Worm (Caenorhabditis elegans): Measurements from ENCODE around the gene jmjd-3.1.
"Not testable (repeated sequence)": the region's sequence is repeated elsewhere in the genome, so short reads cannot be mapped to it uniquely, and the experiment has no call there.

The jmjd-3.1 gene

ce11 chrX:8569159-8569558 lies 1.7 kb upstream of the jmjd-3.1 start (continued):
- TF ChIP-seq F16B12.6 (tag; optimal IDR thresholded peaks at IDR 0.05): no peak
- peak; percentile 19 for TF ChIP-seq nhr-71 (tag; optimal IDR thresholded peaks at IDR 0.05)
- no peak for TF ChIP-seq grh-1 (GFP tag; IDR thresholded peaks at IDR 0.05)
- TF ChIP-seq zip-4 (GFP tag; optimal IDR thresholded peaks at IDR 0.05): no peak
- TF ChIP-seq tbx-2 (tag; optimal IDR thresholded peaks at IDR 0.05): no peak
- peak; percentile 5 for TF ChIP-seq dsc-1 (tag; optimal IDR thresholded peaks at IDR 0.05)
- TF ChIP-seq hlh-17 (GFP tag; optimal IDR thresholded peaks at IDR 0.05; ENCODE audit: borderline replicate concordance): no peak
- TF ChIP-seq lin-13 (GFP tag; optimal IDR thresholded peaks at IDR 0.05): no peak
- TF ChIP-seq nhr-85 (tag): no peak
- TF ChIP-seq hpl-2 (GFP tag; optimal IDR thresholded peaks at IDR 0.05): no peak
- TF ChIP-seq nhr-20 (tag; optimal IDR thresholded peaks at IDR 0.05): no peak
- no peak for TF ChIP-seq isw-1 (GFP tag; IDR thresholded peaks at IDR 0.05)
- no peak for TF ChIP-seq sup-37 (GFP tag; optimal IDR thresholded peaks at IDR 0.05)
- no peak for TF ChIP-seq ceh-63 (GFP tag; optimal IDR thresholded peaks at IDR 0.05)
- no peak for TF ChIP-seq irx-1 (tag; optimal IDR thresholded peaks at IDR 0.05)
- no peak for TF ChIP-seq fkh-4 (tag; optimal IDR thresholded peaks at IDR 0.05; ENCODE audit: borderline replicate concordance)
- TF ChIP-seq mef-2 (tag; optimal IDR thresholded peaks at IDR 0.05): no peak
- no peak for TF ChIP-seq elt-2 (tag; optimal IDR thresholded peaks at IDR 0.05)
- TF ChIP-seq ama-1 (optimal IDR thresholded peaks at IDR 0.05): no peak
- no peak for TF ChIP-seq snpc-4 (tag; optimal IDR thresholded peaks at IDR 0.05)
- no peak for TF ChIP-seq pag-3 (tag; optimal IDR thresholded peaks at IDR 0.05; ENCODE audit: borderline replicate concordance, insufficient read depth)
- no peak for TF ChIP-seq nhr-12 (tag; optimal IDR thresholded peaks at IDR 0.05)
- no peak for TF ChIP-seq ceh-90 (tag; optimal IDR thresholded peaks at IDR 0.05)
- no peak for TF ChIP-seq nhr-77 (tag; optimal IDR thresholded peaks at IDR 0.05)
- peak; percentile 59 for TF ChIP-seq lin-14 (GFP tag; optimal IDR thresholded peaks at IDR 0.05)
- TF ChIP-seq dpl-1 (GFP tag; optimal IDR thresholded peaks at IDR 0.05): no peak
- no peak for TF ChIP-seq lin-39 (tag; optimal IDR thresholded peaks at IDR 0.05)
- no peak for TF ChIP-seq nhr-84 (tag; optimal IDR thresholded peaks at IDR 0.05)
- no peak for TF ChIP-seq nhr-28 (tag; optimal IDR thresholded peaks at IDR 0.05)
- peak; percentile 5 for TF ChIP-seq nhr-47 (tag; optimal IDR thresholded peaks at IDR 0.05)
- peak; percentile 14 for TF ChIP-seq snu-23 (GFP tag; optimal IDR thresholded peaks at IDR 0.05)
- no peak for TF ChIP-seq alr-1 (tag; optimal IDR thresholded peaks at IDR 0.05; ENCODE audit: borderline replicate concordance)
- TF ChIP-seq ceh-8 (GFP tag; optimal IDR thresholded peaks at IDR 0.05): no peak
- TF ChIP-seq skn-1 (tag; optimal IDR thresholded peaks at IDR 0.05): no peak
- no peak for TF ChIP-seq lsy-2 (tag; optimal IDR thresholded peaks at IDR 0.05)
- no peak for TF ChIP-seq tlp-1 (tag; optimal IDR thresholded peaks at IDR 0.05)
- no peak for TF ChIP-seq aly-2 (tag; optimal IDR thresholded peaks at IDR 0.05)
- TF ChIP-seq nhr-19 (GFP tag; conservative IDR thresholded peaks at IDR 0.05): no peak
- no peak for TF ChIP-seq efl-3 (GFP tag; optimal IDR thresholded peaks at IDR 0.05)
- TF ChIP-seq ets-5 (GFP tag; IDR thresholded peaks at IDR 0.05): no peak
- no peak for TF ChIP-seq egl-27 (tag; optimal IDR thresholded peaks at IDR 0.05)

- TF ChIP-seq efl-1 (optimal IDR thresholded peaks at IDR 0.05): not testable (repeated sequence)
- TF ChIP-seq efl-1 (GFP tag; optimal IDR thresholded peaks at IDR 0.05 in 1 of 2): peak in 1 of 2 experiments; percentile 5
Measured at ce11 chrX:8577824-8578223, 7.0 kb downstream of the jmjd-3.1 start.

DNA sequence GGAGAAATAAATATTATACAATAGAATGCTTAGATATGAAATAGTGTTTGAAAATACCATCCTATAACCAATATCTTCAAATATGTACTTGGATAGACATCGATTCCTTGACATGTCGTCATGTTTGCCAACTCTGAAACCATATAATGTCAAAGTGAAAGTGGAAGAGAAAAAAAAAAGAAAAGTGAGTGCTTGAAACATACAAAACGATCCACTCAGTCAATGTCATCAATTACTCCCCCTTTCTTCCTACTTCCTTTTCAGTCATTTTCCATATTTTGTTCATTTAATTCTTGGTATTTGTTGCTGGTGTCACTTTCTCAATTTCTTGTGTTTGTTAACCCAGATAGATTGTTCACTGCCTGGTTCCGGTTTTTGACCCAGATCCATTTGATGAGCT lies 9.4 kb downstream of the jmjd-3.1 start, which contains the start of gene F18E9.4:
F18E9.4 (plus strand) TSS at position 301 of the 400 bp plus-strand sequence.
- no peak for TF ChIP-seq lin-13 (GFP tag; optimal IDR thresholded peaks at IDR 0.05)
